Worm (Caenorhabditis elegans) whole organism, L2 larva: ENCODE measurements around the gene fbxa-4.

Experiments used
- ceh-82 ChIP-seq: fragments of 150-350 bp; optimal IDR thresholded peaks from 2 replicates; lab custom pipeline; 2014; ENCODE audit warnings: missing biosample characterization, missing genetic modification characterization
- lin-11 ChIP-seq: fragments of 150-350 bp; sonication (generic microtip); optimal IDR thresholded peaks from 2 replicates; lab custom pipeline; 2014; ENCODE audit warnings: missing biosample characterization, missing genetic modification characterization, inconsistent platforms, mixed read lengths
- lin-13 ChIP-seq: fragments of 150-350 bp; optimal IDR thresholded peaks from 2 replicates; lab custom pipeline; 2014; ENCODE audit warnings: missing biosample characterization, missing genetic modification reagents, missing genetic modification characterization
- lsy-2 ChIP-seq, 2 experiments: fragments of 150-350 bp in 1 of 2; sonication (generic microtip) in 1 of 2; optimal IDR thresholded peaks; 2 replicates each; lab custom pipeline; 2014 to 2017; ENCODE audit warnings: missing biosample characterization in 2 of 2, missing genetic modification characterization in 2 of 2
- nhr-23 ChIP-seq: fragments of 150-350 bp; optimal IDR thresholded peaks from 2 replicates; lab custom pipeline; 2014; ENCODE audit warnings: missing biosample characterization, missing genetic modification reagents, missing genetic modification characterization
- nhr-237 ChIP-seq: fragments of 150-350 bp; optimal IDR thresholded peaks from 2 replicates; lab custom pipeline; 2014; ENCODE audit warnings: missing biosample characterization, missing genetic modification characterization
- nhr-6 ChIP-seq: fragments of 150-350 bp; optimal IDR thresholded peaks from 2 replicates; lab custom pipeline; 2014; ENCODE audit warnings: missing biosample characterization, missing genetic modification characterization
- sma-9 ChIP-seq, 2 experiments: fragments of 150-350 bp in 1 of 2; sonication (generic microtip) in 1 of 2; optimal IDR thresholded peaks; 2 replicates each; lab custom pipeline; 2014 to 2016; ENCODE audit warnings: missing genetic modification characterization in 2 of 2, mild to moderate bottlenecking in 1 of 2, missing biosample characterization in 1 of 2, missing compliant biosample characterization in 1 of 2, missing genetic modification reagents in 1 of 2, moderate library complexity in 1 of 2
- unc-62 ChIP-seq: fragments of 150-350 bp; optimal IDR thresholded peaks from 2 replicates; lab custom pipeline; 2014; ENCODE audit warnings: missing biosample characterization, missing genetic modification reagents, missing genetic modification characterization
- ztf-11 ChIP-seq: sonication (generic microtip); optimal IDR thresholded peaks from 2 replicates; lab custom pipeline; 2017; ENCODE audit warnings: missing biosample characterization, missing genetic modification characterization

DNA sequence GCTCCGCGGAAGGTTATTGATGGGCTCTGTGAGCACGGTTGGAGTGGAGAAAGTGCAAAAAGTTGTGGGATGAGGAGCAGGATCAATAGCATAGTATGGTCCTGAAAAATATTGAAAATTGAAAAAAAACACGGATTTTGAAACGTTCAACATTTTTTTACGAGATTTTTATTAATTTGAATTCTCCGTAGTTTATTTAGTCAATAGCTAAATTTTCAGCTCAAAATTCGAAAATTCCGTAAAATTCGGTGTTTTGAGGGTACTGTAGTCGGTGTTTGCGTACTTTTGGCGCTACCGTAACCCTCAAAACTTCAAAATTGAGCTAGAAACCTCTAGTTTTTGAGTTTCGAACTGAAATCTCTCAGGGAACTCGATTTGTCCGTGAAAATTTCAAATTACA, 43.5 kb upstream of the fbxa-4 start, which contains the start of gene pqn-42:
- TF ChIP-seq sma-9 (GFP tag; optimal IDR thresholded peaks at IDR 0.05; lab: Kevin White, UChicago), result no peak
- no peak for TF ChIP-seq sma-9 (tag; optimal IDR thresholded peaks at IDR 0.05; lab: Kevin White, UChicago)
- no peak for TF ChIP-seq lin-13
- no peak for TF ChIP-seq lin-11 (tag; lab: Kevin White, UChicago)
- no peak for TF ChIP-seq lsy-2 (tag; optimal IDR thresholded peaks at IDR 0.05; lab: Kevin White, UChicago)
- no peak for TF ChIP-seq ceh-82 (tag; lab: Kevin White, UChicago)
- no peak for TF ChIP-seq nhr-237 (tag; lab: Kevin White, UChicago)
- no peak for TF ChIP-seq nhr-23
- no peak for TF ChIP-seq nhr-6 (tag; lab: Kevin White, UChicago)
- TF ChIP-seq unc-62, result no peak
- TF ChIP-seq ztf-11 (tag; lab: Kevin White, UChicago), result no peak
